Worm (Caenorhabditis elegans) whole organism, L4/young adult: ENCODE results near the gene K08H2.4.

Experiments
- W03F9.2 ChIP-seq: fragments of 150-350 bp; optimal IDR thresholded peaks from 2 replicates; lab custom pipeline; 2014; ENCODE audit warnings: missing biosample characterization, missing genetic modification characterization
- dao-5 ChIP-seq: sonication (generic microtip); optimal IDR thresholded peaks from 2 replicates; lab custom pipeline; 2016; ENCODE audit warnings: missing genotype, missing genetic modification characterization, moderate library complexity, missing compliant biosample characterization

- TF ChIP-seq W03F9.2 (tag; lab: Kevin White, UChicago) (no peak), dao-5 (tag; lab: Kevin White, UChicago) (no peak)
Measured at ce11 chrX:13267230-13267629, 28.9 kb downstream of the K08H2.4 start, which contains the start of gene cyp-14A1.
